Worm (Caenorhabditis elegans): ENCODE measurements around the gene cest-1.1.
"Not testable (repeated sequence)": the region's sequence is repeated elsewhere in the genome, so short reads cannot be mapped to it uniquely, and the experiment has no call there.

cest-1.1 gene

DNA sequence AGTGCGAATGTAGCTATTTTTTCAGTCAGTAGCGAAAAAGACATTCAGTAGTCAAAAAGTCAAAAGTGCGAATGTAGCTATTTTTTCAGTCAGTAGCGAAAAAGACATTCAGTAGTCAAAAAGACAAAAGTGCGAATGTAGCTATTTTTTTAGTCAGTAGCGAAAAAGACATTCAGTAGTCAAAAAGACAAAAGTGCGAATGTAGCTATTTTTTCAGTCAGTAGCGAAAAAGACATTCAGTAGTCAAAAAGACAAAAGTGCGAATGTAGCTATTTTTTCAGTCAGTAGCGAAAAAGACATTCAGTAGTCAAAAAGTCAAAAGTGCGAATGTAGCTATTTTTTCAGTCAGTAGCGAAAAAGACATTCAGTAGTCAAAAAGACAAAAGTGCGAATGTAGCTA lies 38.7 kb upstream of the cest-1.1 start, which contains the start of gene T16A9.3:
TSS of gene T16A9.3 (plus strand) at position 301 of the 400 bp plus-strand sequence.
- TF ChIP-seq unc-39 (tag; optimal IDR thresholded peaks at IDR 0.05); nhr-43 (tag; optimal IDR thresholded peaks at IDR 0.05; ENCODE audit: poor library complexity, severe bottlenecking); nhr-77 (tag; optimal IDR thresholded peaks at IDR 0.05): not testable (repeated sequence)

ce11 chrV:14200086-14200485 lies 33.6 kb upstream of the cest-1.1 start:
- no peak for TF ChIP-seq mml-1 (tag; optimal IDR thresholded peaks at IDR 0.05)
- TF ChIP-seq lsy-12 (tag; optimal IDR thresholded peaks at IDR 0.05) = peak; percentile 85
- TF ChIP-seq ceh-28 (tag; optimal IDR thresholded peaks at IDR 0.05) = peak; percentile 87
- TF ChIP-seq sea-2 (GFP tag; optimal IDR thresholded peaks at IDR 0.05) = peak; percentile 83
- TF ChIP-seq nhr-23 (tag; optimal IDR thresholded peaks at IDR 0.05) = peak; percentile 82
- TF ChIP-seq nhr-25 (tag; optimal IDR thresholded peaks at IDR 0.05) = peak; percentile 91
- TF ChIP-seq eor-1 (tag; optimal IDR thresholded peaks at IDR 0.05) = peak in 1 of 2 experiments; percentile 27
- TF ChIP-seq pqm-1 (tag; optimal IDR thresholded peaks at IDR 0.05) = peak; percentile 81
- no peak for TF ChIP-seq ceh-16 (tag; optimal IDR thresholded peaks at IDR 0.05)
- peak; percentile 87 for TF ChIP-seq egl-5 (tag; optimal IDR thresholded peaks at IDR 0.05)
- peak; percentile 91 for TF ChIP-seq nhr-11 (tag; optimal IDR thresholded peaks at IDR 0.05)
- TF ChIP-seq skn-1 (tag; optimal IDR thresholded peaks at IDR 0.05) = peak; percentile 92
- TF ChIP-seq egl-27 (tag; optimal IDR thresholded peaks at IDR 0.05) = peak; percentile 11
- no peak for TF ChIP-seq nhr-28 (tag; optimal IDR thresholded peaks at IDR 0.05)
- TF ChIP-seq nhr-77 (tag; optimal IDR thresholded peaks at IDR 0.05) = no peak
- TF ChIP-seq hmg-11 (tag; optimal IDR thresholded peaks at IDR 0.05) = peak; percentile 83
- peak; percentile 85 for TF ChIP-seq elt-2 (tag; optimal IDR thresholded peaks at IDR 0.05)
- TF ChIP-seq tbx-2 (tag; optimal IDR thresholded peaks at IDR 0.05) = peak; percentile 67
- TF ChIP-seq unc-62 (GFP tag; optimal IDR thresholded peaks at IDR 0.05) = peak; percentile 92
- TF ChIP-seq ceh-82 (tag; optimal IDR thresholded peaks at IDR 0.05) = peak; percentile 49
- TF ChIP-seq nhr-76 (tag; optimal IDR thresholded peaks at IDR 0.05) = no peak
- peak; percentile 93 for TF ChIP-seq nfya-1 (tag; optimal IDR thresholded peaks at IDR 0.05; ENCODE audit: insufficient read depth)
- TF ChIP-seq lin-39 (tag; optimal IDR thresholded peaks at IDR 0.05) = peak; percentile 95
- TF ChIP-seq ZK546.5 (tag; optimal IDR thresholded peaks at IDR 0.05) = no peak
- TF ChIP-seq ceh-9 (tag; optimal IDR thresholded peaks at IDR 0.05) = no peak
- TF ChIP-seq nhr-43 (tag; optimal IDR thresholded peaks at IDR 0.05; ENCODE audit: poor library complexity, severe bottlenecking) = peak; percentile 78
- peak; percentile 93 for TF ChIP-seq jun-1 (tag; optimal IDR thresholded peaks at IDR 0.05)
- TF ChIP-seq elt-1 (tag; optimal IDR thresholded peaks at IDR 0.05) = peak; percentile 40
- TF ChIP-seq mdl-1 (tag; optimal IDR thresholded peaks at IDR 0.05) = peak; percentile 58
- peak; percentile 76 for TF ChIP-seq fkh-2 (tag; optimal IDR thresholded peaks at IDR 0.05)
- peak; percentile 11 for TF ChIP-seq fkh-10 (GFP tag; optimal IDR thresholded peaks at IDR 0.05)
- no peak for TF ChIP-seq zag-1 (tag; optimal IDR thresholded peaks at IDR 0.05)
- TF ChIP-seq ztf-4 (tag; optimal IDR thresholded peaks at IDR 0.05) = peak; percentile 17
- TF ChIP-seq ama-1 (optimal IDR thresholded peaks at IDR 0.05) = no peak
- TF ChIP-seq unc-39 (tag; optimal IDR thresholded peaks at IDR 0.05) = no peak
- no peak for TF ChIP-seq fos-1 (tag; optimal IDR thresholded peaks at IDR 0.05)
- no peak for TF ChIP-seq nhr-12 (tag; optimal IDR thresholded peaks at IDR 0.05)
- TF ChIP-seq R02D3.7 (tag; optimal IDR thresholded peaks at IDR 0.05) = peak; percentile 79
- no peak for TF ChIP-seq nhr-237 (tag; optimal IDR thresholded peaks at IDR 0.05)
- TF ChIP-seq ztf-11 (tag; optimal IDR thresholded peaks at IDR 0.05) = no peak
- TF ChIP-seq elt-3 (tag; optimal IDR thresholded peaks at IDR 0.05) = peak in 2 of 3 experiments; percentile 81 to 84
- peak; percentile 83 for TF ChIP-seq lin-15B (tag; optimal IDR thresholded peaks at IDR 0.05)
- TF ChIP-seq aly-2 (tag; optimal IDR thresholded peaks at IDR 0.05) = no peak
- no peak for TF ChIP-seq daf-12 (tag; optimal IDR thresholded peaks at IDR 0.05)
- no peak for TF ChIP-seq nhr-67 (tag; optimal IDR thresholded peaks at IDR 0.05)
- peak; percentile 67 for TF ChIP-seq snpc-4 (tag; optimal IDR thresholded peaks at IDR 0.05)
- TF ChIP-seq pha-4 (tag; optimal IDR thresholded peaks at IDR 0.05) = peak; percentile 96
